Worm (Caenorhabditis elegans): ENCODE measurements around the gene vps-15.

DNA sequence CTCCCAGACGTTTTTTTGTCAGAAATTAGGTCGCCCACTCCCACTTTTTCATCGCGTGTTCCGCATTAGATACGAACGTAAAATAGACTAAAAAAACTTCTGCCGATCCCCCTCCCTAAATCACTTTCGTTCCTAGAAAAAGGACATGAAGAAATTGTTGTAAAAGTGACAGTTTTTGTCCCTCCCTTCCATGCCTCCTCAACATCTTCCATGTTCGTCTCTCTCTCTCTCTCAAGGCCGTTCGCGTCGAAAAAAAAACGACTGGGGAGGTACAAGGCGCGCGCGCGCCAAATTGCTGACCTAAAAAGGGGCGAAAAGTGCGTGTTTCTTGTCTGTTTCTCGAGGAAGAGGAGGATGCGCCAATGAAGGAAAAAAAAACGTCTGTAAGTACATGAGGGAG is 13.1 kb upstream of the vps-15 start:
- TF ChIP-seq nhr-77 (tag; optimal IDR thresholded peaks at IDR 0.05) (no peak), fkh-10 (GFP tag; optimal IDR thresholded peaks at IDR 0.05) (no peak), elt-2 (tag; optimal IDR thresholded peaks at IDR 0.05) (no peak), skn-1 (tag; optimal IDR thresholded peaks at IDR 0.05) (no peak), daf-12 (tag; optimal IDR thresholded peaks at IDR 0.05) (no peak), nhr-11 (tag; optimal IDR thresholded peaks at IDR 0.05) (no peak)

All from whole organism, L3 larva.